Worm (Caenorhabditis elegans) whole organism, L3 larva: ENCODE measurements around the gene C35A5.6.

Source experiments
- ama-1 ChIP-seq: fragments of 150-350 bp; optimal IDR thresholded peaks from 2 replicates; lab custom pipeline; 2018
- ceh-16 ChIP-seq: sonication (generic microtip); optimal IDR thresholded peaks from 2 replicates; lab custom pipeline; 2017; ENCODE audit warnings: missing biosample characterization, missing genetic modification characterization
- ceh-9 ChIP-seq: sonication (generic microtip); optimal IDR thresholded peaks from 2 replicates; lab custom pipeline; 2018; ENCODE audit warnings: missing biosample characterization, missing genetic modification characterization
- daf-12 ChIP-seq: fragments of 150-350 bp; optimal IDR thresholded peaks from 2 replicates; lab custom pipeline; 2014; ENCODE audit warnings: missing biosample characterization, missing genetic modification reagents, missing genetic modification characterization
- egl-5 ChIP-seq: fragments of 150-350 bp; optimal IDR thresholded peaks from 2 replicates; lab custom pipeline; 2017; ENCODE audit warnings: missing biosample characterization, missing genetic modification reagents, missing genetic modification characterization, inconsistent platforms
- elt-1 ChIP-seq: fragments of 150-350 bp; optimal IDR thresholded peaks from 2 replicates; lab custom pipeline; 2014; ENCODE audit warnings: missing biosample characterization, missing genetic modification characterization
- elt-2 ChIP-seq: sonication (generic microtip); optimal IDR thresholded peaks from 2 replicates; lab custom pipeline; 2016; ENCODE audit warnings: missing genetic modification reagents, mild to moderate bottlenecking, missing genetic modification characterization, missing compliant biosample characterization
- elt-3 ChIP-seq, 3 experiments: fragments of 150-350 bp in 1 of 3; sonication (generic microtip) in 2 of 3; optimal IDR thresholded peaks; 2 replicates in 2 of 3; 4 replicates in 1 of 3; lab custom pipeline; 2014 to 2017; ENCODE audit warnings: missing biosample characterization in 3 of 3, missing genetic modification characterization in 3 of 3
- eor-1 ChIP-seq, 2 experiments: fragments of 150-350 bp; optimal IDR thresholded peaks; 2 replicates each; lab custom pipeline; 2014 to 2018; ENCODE audit warnings: missing biosample characterization in 2 of 2, missing genetic modification characterization in 2 of 2
- fkh-10 ChIP-seq: sonication (generic microtip); optimal IDR thresholded peaks from 2 replicates; lab custom pipeline; 2017; ENCODE audit warnings: missing biosample characterization, missing genetic modification reagents, missing genetic modification characterization
- fkh-2 ChIP-seq: fragments of 150-350 bp; optimal IDR thresholded peaks from 2 replicates; lab custom pipeline; 2014; ENCODE audit warnings: missing biosample characterization, missing genetic modification reagents, missing genetic modification characterization
- hmg-11 ChIP-seq: sonication (generic microtip); optimal IDR thresholded peaks from 2 replicates; lab custom pipeline; 2016; ENCODE audit warnings: missing genetic modification characterization, missing compliant biosample characterization
- jun-1 ChIP-seq: fragments of 150-350 bp; optimal IDR thresholded peaks from 2 replicates; lab custom pipeline; 2014; ENCODE audit warnings: missing biosample characterization, missing genetic modification reagents, missing genetic modification characterization
- lin-39 ChIP-seq: fragments of 150-350 bp; optimal IDR thresholded peaks from 2 replicates; lab custom pipeline; 2018; ENCODE audit warnings: missing biosample characterization, missing genetic modification reagents, missing genetic modification characterization
- nhr-11 ChIP-seq: fragments of 150-350 bp; optimal IDR thresholded peaks from 2 replicates; lab custom pipeline; 2014; ENCODE audit warnings: missing biosample characterization, missing genetic modification characterization
- nhr-12 ChIP-seq: fragments of 150-350 bp; optimal IDR thresholded peaks from 2 replicates; lab custom pipeline; 2014; ENCODE audit warnings: missing biosample characterization, missing genetic modification characterization
- nhr-25 ChIP-seq: sonication (generic microtip); optimal IDR thresholded peaks from 2 replicates; lab custom pipeline; 2017; ENCODE audit warnings: missing biosample characterization, missing genetic modification characterization
- nhr-43 ChIP-seq: sonication (generic microtip); optimal IDR thresholded peaks from 2 replicates; lab custom pipeline; 2016; ENCODE audit warnings: mild to moderate bottlenecking, missing genetic modification characterization, missing compliant biosample characterization; ENCODE audit not compliant: poor library complexity, severe bottlenecking
- nhr-67 ChIP-seq: fragments of 150-350 bp; optimal IDR thresholded peaks from 2 replicates; lab custom pipeline; 2014; ENCODE audit warnings: missing biosample characterization, missing genetic modification characterization
- pha-4 ChIP-seq: fragments of 150-350 bp; optimal IDR thresholded peaks from 2 replicates; lab custom pipeline; 2014; ENCODE audit warnings: missing biosample characterization, missing genetic modification reagents, missing genetic modification characterization
- pqm-1 ChIP-seq: fragments of 150-350 bp; optimal IDR thresholded peaks from 2 replicates; lab custom pipeline; 2017; ENCODE audit warnings: missing biosample characterization, missing genetic modification characterization, inconsistent platforms
- skn-1 ChIP-seq: fragments of 150-350 bp; optimal IDR thresholded peaks from 2 replicates; lab custom pipeline; 2014; ENCODE audit warnings: missing biosample characterization, missing genetic modification characterization
- snpc-4 ChIP-seq: fragments of 150-350 bp; optimal IDR thresholded peaks from 2 replicates; lab custom pipeline; 2014; ENCODE audit warnings: missing biosample characterization, missing genetic modification characterization
- tbx-2 ChIP-seq: sonication (generic microtip); optimal IDR thresholded peaks from 2 replicates; lab custom pipeline; 2016; ENCODE audit warnings: mild to moderate bottlenecking, missing genetic modification characterization, missing compliant biosample characterization
- zag-1 ChIP-seq: fragments of 150-350 bp; optimal IDR thresholded peaks from 2 replicates; lab custom pipeline; 2014; ENCODE audit warnings: missing biosample characterization, missing genetic modification characterization
- ztf-11 ChIP-seq: fragments of 150-350 bp; optimal IDR thresholded peaks from 2 replicates; lab custom pipeline; 2014; ENCODE audit warnings: missing biosample characterization, missing genetic modification characterization

The C35A5.6 gene

DNA sequence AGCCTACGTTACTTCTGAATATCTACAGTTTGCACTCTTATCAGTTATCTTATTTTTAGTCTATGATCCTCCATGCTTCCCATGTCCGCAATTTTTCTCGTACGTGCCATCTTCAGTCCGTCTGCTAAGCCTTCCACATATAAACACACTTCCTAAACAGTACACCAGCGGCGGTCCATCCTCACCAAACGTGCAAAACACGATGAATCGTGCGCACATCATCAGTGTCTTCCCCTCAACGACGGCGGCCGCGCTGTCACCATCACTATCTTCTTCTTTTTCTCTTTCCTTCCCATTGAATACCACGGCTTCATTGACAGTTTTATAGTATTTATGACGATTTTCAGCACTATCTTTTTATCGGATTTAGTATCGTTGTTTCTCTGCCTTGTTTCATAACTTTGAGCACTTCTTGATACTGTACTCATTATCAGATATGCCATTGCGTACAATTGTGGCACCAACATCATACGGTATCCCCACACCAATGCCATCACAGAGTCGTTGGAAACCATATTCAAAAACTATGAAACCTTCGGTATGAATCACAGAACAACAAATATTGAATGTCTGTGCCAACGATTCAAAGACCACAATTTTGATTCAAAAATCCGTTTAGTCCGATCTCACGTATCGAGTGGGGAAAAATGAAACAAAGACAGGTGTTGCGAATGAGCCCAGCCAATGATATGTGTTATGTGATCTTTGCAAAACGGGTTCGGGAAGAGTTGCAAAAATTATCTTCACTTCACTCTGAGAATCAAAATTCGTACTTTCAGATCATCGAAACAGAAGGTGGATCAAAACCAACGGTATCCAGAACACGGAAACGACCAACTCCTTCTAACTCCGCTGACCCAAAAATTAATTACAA is 35.8 kb upstream of the C35A5.6 start:
- TF ChIP-seq egl-5: peak; percentile 1
- TF ChIP-seq jun-1: no peak
- TF ChIP-seq ama-1 (lab: Kevin White, UChicago): peak; percentile 85

DNA sequence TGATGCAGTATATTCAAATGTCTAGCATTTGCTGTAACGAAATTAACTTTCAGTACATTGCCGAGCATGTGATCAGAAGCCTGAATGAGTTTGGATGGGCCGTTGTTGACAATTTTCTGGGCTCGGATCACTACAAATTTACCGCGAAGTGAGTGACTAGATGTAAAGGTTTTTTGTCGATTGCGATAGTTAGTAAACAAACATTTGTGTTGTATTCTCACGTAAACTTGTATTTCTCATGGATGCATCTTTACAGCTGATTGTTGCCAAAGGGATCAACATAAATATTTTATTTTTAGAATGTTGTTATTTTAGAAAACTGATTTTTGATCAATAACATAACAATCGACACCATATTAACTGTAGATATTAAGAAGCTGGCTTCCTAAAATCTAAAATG is 34.9 kb upstream of the C35A5.6 start:
- no peak for TF ChIP-seq elt-3 (tag; optimal IDR thresholded peaks at IDR 0.05; lab: Kevin White, UChicago)
- no peak for TF ChIP-seq nhr-67 (tag; lab: Kevin White, UChicago)
- TF ChIP-seq pha-4 (tag; lab: Kevin White, UChicago): peak; percentile 64
- TF ChIP-seq ztf-11 (tag; lab: Kevin White, UChicago): no peak

ce11 chrV:10475421-10475820 is 33.5 kb upstream of the C35A5.6 start:
- TF ChIP-seq nhr-12 (tag; lab: Kevin White, UChicago) (no peak), nhr-25 (tag; lab: Kevin White, UChicago) (no peak), skn-1 (tag; lab: Kevin White, UChicago) (no peak), ceh-9 (no peak), nhr-11 (tag; lab: Kevin White, UChicago) (no peak), lin-39 (tag; lab: Kevin White, UChicago) (no peak), tbx-2 (no peak), fkh-2 (tag; lab: Kevin White, UChicago) (no peak), zag-1 (tag; lab: Kevin White, UChicago) (no peak), ama-1 (lab: Kevin White, UChicago) (no peak)
- TF ChIP-seq, all 47 proteins: peak for 0

DNA sequence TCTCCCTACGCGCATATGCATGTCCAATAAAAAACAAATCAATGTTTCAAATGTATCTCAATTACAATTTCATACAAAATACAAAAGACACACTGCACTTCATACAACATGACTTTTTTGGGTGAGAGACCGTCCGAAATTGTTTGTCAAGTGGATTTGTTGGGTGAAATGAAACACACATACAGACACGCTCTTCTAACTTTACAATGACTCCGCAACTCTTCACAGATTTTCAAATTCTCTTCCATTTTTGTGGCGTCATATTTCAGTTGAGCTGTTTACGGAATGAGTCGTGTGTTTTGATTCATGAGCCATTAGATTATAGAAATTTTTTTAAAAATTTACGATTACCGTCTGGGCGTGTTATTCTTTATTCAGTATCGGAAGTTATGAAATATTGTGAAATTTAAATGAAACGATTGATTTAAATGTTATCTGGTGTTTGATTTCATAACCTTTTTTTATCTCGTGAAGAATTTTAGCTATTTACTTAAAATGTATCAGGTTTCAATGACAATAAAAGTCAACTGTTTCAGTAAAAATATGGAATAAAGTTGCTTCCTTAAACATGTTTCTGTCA is 32.0 kb upstream of the C35A5.6 start:
- no peak for TF ChIP-seq nhr-25 (tag; lab: Kevin White, UChicago)
- no peak for TF ChIP-seq snpc-4
- TF ChIP-seq tbx-2: no peak
- TF ChIP-seq ama-1 (lab: Kevin White, UChicago): peak; percentile 95
- peak in 1 of 2 experiments; percentile 22 for TF ChIP-seq eor-1 (tag; optimal IDR thresholded peaks at IDR 0.05; lab: Kevin White, UChicago)
- peak; percentile 46 for TF ChIP-seq pha-4 (tag; lab: Kevin White, UChicago)

DNA sequence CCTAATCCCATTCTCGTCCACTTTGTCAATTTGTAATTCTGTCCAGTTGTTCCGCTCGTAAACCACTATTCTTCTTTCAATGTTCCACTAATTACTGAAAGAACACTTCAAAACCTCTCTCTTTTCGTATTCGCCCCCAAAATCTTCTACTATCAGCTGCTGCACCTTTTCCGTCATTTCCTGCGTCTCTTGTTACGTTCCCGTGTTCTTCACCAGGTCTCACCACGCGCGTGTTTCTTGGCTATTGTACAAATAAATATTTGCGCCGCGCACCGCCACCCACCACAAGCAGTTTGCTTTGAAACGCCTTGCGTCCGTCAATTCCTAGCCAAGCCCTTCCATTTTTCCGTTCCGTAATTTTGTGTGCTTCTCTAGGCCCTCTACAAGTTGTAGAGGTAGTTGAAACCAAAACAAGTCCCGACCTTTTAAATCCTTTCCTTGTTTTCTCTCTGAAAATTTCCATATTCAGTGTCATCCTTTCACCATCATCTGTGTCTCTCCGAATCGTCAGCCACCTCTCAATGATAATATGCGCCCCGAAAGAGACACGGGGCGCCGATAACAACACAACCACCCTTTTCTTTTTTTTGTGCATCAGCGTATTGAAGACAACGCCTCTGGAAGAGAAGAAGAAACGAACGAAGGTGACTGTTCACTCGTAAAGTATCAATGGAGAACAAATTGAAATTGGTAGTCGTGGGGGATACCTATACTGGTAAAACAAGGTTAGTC is 30.7 kb upstream of the C35A5.6 start, which contains the start of the genes crp-1 and Y32F6B.9:
Gene crp-1, plus strand, starts transcription at position 468 of the 732 bp plus-strand sequence.
Gene Y32F6B.9, plus strand, starts transcription at position 603 of the 732 bp plus-strand sequence.
- TF ChIP-seq elt-1 (tag; lab: Kevin White, UChicago): no peak
- no peak for TF ChIP-seq elt-3 (tag; optimal IDR thresholded peaks at IDR 0.05; lab: Kevin White, UChicago)
- TF ChIP-seq daf-12 (tag; lab: Kevin White, UChicago): no peak
- TF ChIP-seq ceh-16 (tag; lab: Kevin White, UChicago): no peak
- TF ChIP-seq pqm-1: peak; percentile 15
- TF ChIP-seq elt-2 (tag; lab: Kevin White, UChicago): peak; percentile 27
- no peak for TF ChIP-seq ztf-11 (tag; lab: Kevin White, UChicago)
- no peak for TF ChIP-seq hmg-11 (tag; lab: Kevin White, UChicago)
- TF ChIP-seq nhr-43 (tag; lab: Kevin White, UChicago): no peak
- TF ChIP-seq pha-4 (tag; lab: Kevin White, UChicago): peak; percentile 7
- TF ChIP-seq, all 47 proteins: peak for 3

DNA sequence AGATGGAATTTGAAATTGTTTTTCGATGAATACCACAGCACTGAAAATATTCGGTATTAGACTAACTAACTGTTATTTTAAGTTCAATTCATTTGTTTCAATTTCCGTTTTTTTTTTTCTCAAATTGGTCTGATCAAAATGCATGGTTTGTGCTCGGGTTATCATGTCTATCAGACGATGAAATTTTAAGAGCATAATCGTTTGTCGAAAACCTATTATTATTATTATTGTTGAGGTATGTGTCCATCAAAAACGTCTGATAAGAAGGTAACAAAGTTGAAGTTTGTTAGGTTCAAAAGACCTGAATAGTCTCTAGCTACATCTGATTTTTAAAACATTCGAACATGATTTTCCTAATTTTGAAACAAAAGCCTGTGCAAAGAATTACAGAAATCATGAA is 24.9 kb upstream of the C35A5.6 start:
- TF ChIP-seq elt-2 (tag; lab: Kevin White, UChicago) (peak; percentile 85), pqm-1 (peak; percentile 16), fkh-10 (GFP tag; lab: Kevin White, UChicago) (no peak)
